Fruit fly (Drosophila melanogaster): ENCODE results near the gene Ctr1C.

The Ctr1C gene

DNA sequence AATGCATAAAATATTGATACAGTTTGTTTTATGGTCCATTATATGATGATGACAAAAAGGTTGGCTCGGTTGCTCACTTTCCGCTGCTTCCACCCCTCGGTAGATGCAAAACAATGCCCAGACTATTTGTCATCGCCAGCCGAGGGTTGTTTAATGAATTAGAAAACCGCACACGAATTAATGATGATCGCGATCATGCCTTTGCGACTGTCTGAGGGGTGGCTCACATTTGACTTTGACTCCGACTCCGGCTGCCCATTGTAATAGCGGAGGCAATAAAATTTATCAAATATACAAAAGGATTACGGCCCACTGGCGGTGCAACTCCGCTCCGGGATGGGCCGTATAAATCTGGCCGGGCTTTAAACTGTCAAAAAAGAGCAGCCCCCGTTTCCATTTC is 38.1 kb downstream of the Ctr1C start:
- TF ChIP-seq Sin3A (optimal IDR thresholded peaks at IDR 0.05) (no peak), ttk (optimal IDR thresholded peaks at IDR 0.05) (no peak), h (optimal IDR thresholded peaks at IDR 0.05) (no peak), insv (optimal IDR thresholded peaks at IDR 0.05) (no peak), psq (optimal IDR thresholded peaks at IDR 0.05) (no peak), Myc (optimal IDR thresholded peaks at IDR 0.05) (no peak)

DNA sequence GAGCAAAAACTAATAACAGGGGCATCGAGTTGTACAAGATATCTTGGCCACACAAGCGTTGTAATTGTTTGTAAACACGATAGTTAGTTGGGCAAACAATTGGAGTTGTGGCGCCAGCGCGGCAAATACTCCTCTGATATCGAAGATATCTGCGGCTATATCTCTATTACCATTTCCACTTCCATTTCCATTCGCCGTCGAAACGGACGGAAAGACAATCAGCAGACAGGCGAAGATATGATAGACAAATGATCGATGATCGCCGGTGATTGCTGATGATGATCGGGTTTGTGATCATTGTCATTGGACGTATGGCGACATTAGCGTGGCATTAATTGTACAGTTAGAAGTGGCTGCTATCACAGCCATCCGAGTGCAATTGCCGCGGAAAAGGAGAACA is 38.7 kb downstream of the Ctr1C start:
- TF ChIP-seq psq (optimal IDR thresholded peaks at IDR 0.05): no peak
- TF ChIP-seq ttk (optimal IDR thresholded peaks at IDR 0.05): no peak
- TF ChIP-seq insv (optimal IDR thresholded peaks at IDR 0.05): no peak
- no peak for TF ChIP-seq h (optimal IDR thresholded peaks at IDR 0.05)
- TF ChIP-seq Myc (optimal IDR thresholded peaks at IDR 0.05): no peak
- TF ChIP-seq Sin3A (optimal IDR thresholded peaks at IDR 0.05): no peak

DNA sequence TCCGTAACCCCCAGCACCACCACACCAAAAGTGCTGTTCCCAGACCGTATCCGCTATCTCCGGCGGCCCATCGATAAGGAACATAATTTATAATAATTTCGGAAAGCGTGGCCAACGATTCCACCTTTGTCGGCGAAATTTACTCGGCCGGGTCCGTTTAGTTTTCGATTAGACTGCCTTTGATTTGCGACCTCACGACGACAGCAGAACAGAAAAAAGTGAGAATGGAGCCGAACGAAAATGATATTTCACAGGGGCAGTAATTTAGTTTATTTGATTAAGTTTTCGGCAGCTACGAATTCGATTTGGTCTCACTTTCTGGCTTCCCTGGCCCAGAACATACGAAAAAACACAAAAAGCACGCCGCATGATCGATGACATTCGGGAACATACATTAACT is 40.5 kb downstream of the Ctr1C start:
- TF ChIP-seq insv (optimal IDR thresholded peaks at IDR 0.05): no peak
- TF ChIP-seq psq (optimal IDR thresholded peaks at IDR 0.05): no peak
- TF ChIP-seq Myc (optimal IDR thresholded peaks at IDR 0.05): no peak
- TF ChIP-seq Sin3A (optimal IDR thresholded peaks at IDR 0.05): no peak
- TF ChIP-seq h (optimal IDR thresholded peaks at IDR 0.05): no peak
- no peak for TF ChIP-seq ttk (optimal IDR thresholded peaks at IDR 0.05)

DNA sequence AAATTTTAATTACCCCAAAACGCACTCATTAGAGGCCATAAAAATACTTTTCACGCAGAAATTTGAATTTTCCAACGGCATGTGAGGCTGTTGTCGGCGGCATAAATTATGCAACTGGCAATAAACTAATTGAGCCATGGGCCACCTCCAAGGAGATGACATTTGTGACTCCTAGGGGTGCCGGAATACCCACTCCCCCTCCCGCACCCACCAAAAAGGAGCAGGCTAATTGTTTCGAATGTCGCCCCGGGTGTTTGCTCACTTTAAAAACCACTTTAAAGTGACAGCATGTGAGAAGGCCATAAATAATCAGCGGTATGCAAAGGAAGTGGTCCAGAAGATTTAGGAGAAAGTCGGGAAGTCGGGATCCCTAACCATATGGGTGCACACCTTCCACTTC is 41.7 kb downstream of the Ctr1C start:
- TF ChIP-seq psq (optimal IDR thresholded peaks at IDR 0.05): no peak
- TF ChIP-seq Sin3A (optimal IDR thresholded peaks at IDR 0.05): no peak
- TF ChIP-seq insv (optimal IDR thresholded peaks at IDR 0.05): no peak
- TF ChIP-seq ttk (optimal IDR thresholded peaks at IDR 0.05): no peak
- TF ChIP-seq h (optimal IDR thresholded peaks at IDR 0.05): no peak
- no peak for TF ChIP-seq Myc (optimal IDR thresholded peaks at IDR 0.05)

DNA sequence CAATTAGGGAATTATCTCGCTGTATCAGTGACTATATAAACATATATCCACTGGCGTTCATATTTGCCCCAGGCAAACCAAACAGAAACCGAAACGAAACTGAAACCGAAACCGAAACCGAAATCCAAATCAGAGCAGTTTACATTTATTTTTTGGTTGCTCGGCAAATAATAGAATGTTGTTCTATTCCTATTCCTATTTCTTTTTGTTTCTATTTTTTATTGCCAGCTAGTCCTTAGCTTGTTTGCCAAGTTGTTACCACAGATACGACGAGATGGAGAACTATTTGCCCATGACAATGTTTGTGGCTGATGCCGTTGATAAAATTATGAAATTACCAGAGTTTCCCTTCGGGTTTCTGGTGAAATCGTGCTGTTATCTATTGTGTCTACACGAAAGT is 45.2 kb downstream of the Ctr1C start:
- TF ChIP-seq ttk (optimal IDR thresholded peaks at IDR 0.05) (no peak), Sin3A (optimal IDR thresholded peaks at IDR 0.05) (no peak), psq (optimal IDR thresholded peaks at IDR 0.05) (no peak), Myc (optimal IDR thresholded peaks at IDR 0.05) (no peak), h (optimal IDR thresholded peaks at IDR 0.05) (no peak), insv (optimal IDR thresholded peaks at IDR 0.05) (no peak)

DNA sequence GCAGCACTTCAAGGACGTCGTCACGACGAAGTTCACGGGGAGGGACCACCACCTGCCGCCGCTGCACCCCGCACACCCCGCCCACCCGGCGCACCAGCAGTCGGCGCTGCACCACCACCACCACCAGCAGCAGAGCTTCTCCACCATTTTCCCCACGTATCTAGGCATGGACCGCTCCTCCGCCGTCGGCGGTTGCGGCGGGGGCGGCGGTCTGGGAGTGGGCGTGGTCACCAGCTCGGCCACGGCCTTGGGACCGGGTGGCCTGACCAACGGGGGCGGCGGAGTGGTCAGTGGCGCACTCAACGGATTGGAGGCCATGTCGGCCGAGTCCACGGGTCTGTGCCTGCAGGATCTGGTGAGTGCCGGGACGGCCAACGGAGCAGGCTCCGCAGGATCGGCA is 48.1 kb downstream of the Ctr1C start:
- no peak for TF ChIP-seq ttk (optimal IDR thresholded peaks at IDR 0.05)
- no peak for TF ChIP-seq insv (optimal IDR thresholded peaks at IDR 0.05)
- no peak for TF ChIP-seq h (optimal IDR thresholded peaks at IDR 0.05)

DNA sequence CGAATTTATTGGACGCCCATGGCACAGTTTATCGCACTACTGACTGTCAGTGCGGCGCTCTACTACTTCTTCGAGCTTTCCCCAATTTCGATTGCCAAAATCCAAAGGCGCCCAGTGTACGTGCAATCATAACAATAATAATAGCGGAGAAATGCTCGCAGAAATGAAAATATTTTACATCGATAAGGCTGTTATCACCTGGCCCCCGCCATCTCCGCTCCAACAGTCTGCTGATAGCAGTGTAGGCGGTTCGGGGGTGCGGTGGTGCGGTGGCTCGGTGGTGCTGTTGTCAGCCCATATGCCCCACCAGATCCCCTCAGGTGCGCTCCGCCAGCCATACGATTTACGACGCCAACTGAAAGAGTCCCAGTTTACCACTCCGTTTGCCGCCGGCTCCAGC is 48.9 kb downstream of the Ctr1C start:
- TF ChIP-seq Sin3A (optimal IDR thresholded peaks at IDR 0.05): no peak
- TF ChIP-seq h (optimal IDR thresholded peaks at IDR 0.05): no peak
- TF ChIP-seq Myc (optimal IDR thresholded peaks at IDR 0.05): no peak
- TF ChIP-seq insv (optimal IDR thresholded peaks at IDR 0.05): no peak
- no peak for TF ChIP-seq ttk (optimal IDR thresholded peaks at IDR 0.05)
- no peak for TF ChIP-seq psq (optimal IDR thresholded peaks at IDR 0.05)

DNA sequence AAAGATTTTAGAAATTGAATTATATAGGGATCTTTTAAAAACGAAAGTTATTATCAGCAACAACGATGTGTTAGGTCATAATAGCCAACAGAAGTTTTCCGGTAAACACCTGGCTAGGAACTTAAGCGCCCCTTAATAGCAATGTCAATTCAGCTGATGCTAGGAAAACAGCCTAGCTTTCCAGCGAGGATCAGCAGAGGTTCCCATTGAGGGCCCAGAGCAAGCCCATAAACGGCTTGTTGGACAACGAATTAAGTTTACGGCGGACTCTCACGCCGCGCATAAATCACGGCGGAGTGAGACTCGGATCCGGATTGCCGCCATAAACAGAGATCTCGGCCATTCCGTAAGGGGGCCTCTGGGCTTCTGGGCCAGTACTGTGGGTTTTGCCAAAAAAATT is 50.4 kb downstream of the Ctr1C start:
- TF ChIP-seq Sin3A (optimal IDR thresholded peaks at IDR 0.05) (no peak), Myc (optimal IDR thresholded peaks at IDR 0.05) (no peak), psq (optimal IDR thresholded peaks at IDR 0.05) (no peak), ttk (optimal IDR thresholded peaks at IDR 0.05) (no peak), h (optimal IDR thresholded peaks at IDR 0.05) (no peak), insv (optimal IDR thresholded peaks at IDR 0.05) (no peak)
